Worm (Caenorhabditis elegans): Measurements from ENCODE around the gene T01B7.5.

T01B7.5 gene

DNA sequence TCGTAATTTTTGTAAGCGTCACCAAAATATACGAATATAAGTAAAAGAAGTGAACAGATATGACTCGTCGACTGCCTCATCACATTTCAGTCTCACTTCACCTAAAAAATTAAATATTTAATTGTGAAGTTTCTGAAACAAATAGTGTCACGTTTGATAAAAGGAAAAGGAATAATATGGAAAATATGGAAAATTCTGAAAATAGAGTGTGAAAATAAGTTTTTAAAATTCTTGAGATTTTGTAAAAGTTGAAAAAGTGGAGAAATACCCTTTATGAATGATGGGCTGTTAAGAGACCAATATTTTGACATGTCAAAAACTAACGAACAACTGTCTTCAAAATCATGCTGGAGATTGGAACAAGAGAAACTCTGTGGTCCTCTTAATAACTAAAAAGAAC is 10.1 kb downstream of the T01B7.5 start, which contains the start of gene T01B7.9:
T01B7.9 (minus strand) TSS at position 101 of the 400 bp plus-strand sequence.
- TF ChIP-seq ZK546.5 (tag; optimal IDR thresholded peaks at IDR 0.05) (no peak), lin-11 (tag; optimal IDR thresholded peaks at IDR 0.05) (no peak), ztf-1 (GFP tag; conservative IDR thresholded peaks at IDR 0.05) (no peak), sma-9 (GFP tag; optimal IDR thresholded peaks at IDR 0.05) (no peak), sma-9 (tag; optimal IDR thresholded peaks at IDR 0.05) (no peak), aly-2 (tag; optimal IDR thresholded peaks at IDR 0.05) (no peak), F13H6.1 (tag; optimal IDR thresholded peaks at IDR 0.05) (no peak), elt-1 (tag; optimal IDR thresholded peaks at IDR 0.05) (no peak), lin-39 (tag; optimal IDR thresholded peaks at IDR 0.05) (no peak), ztf-4 (tag; optimal IDR thresholded peaks at IDR 0.05) (no peak), nhr-10 (tag; optimal IDR thresholded peaks at IDR 0.05) (no peak), nhr-129 (tag; optimal IDR thresholded peaks at IDR 0.05) (no peak), unc-55 (GFP tag; optimal IDR thresholded peaks at IDR 0.05) (no peak), sem-4 (tag; optimal IDR thresholded peaks at IDR 0.05) (no peak), sma-3 (GFP tag; optimal IDR thresholded peaks at IDR 0.05) (no peak), peb-1 (tag; optimal IDR thresholded peaks at IDR 0.05) (no peak), ceh-16 (tag; optimal IDR thresholded peaks at IDR 0.05) (no peak), lsy-2 (tag; optimal IDR thresholded peaks at IDR 0.05) (no peak), gmeb-1 (tag; optimal IDR thresholded peaks at IDR 0.05) (no peak), ama-1 (optimal IDR thresholded peaks at IDR 0.05) (no peak)

DNA sequence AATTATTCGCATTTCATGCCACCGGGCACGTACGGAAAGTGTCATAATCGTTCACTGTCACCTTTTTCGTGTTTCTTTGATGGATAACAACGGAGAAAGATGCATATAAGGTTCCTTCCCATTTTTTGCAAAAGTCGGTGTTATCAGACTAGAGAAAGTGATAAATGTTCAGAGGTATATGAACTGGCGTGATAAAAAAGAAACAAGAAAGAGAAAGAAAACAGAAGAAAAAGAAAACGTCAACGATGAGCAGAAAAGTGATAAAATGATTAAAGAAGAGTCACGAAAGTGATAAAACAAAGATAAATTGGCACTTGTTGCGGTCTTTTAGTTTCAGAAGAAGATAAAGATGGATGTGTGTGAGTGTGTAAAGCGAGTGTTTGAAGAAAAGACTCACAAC is 13.7 kb downstream of the T01B7.5 start:
- TF ChIP-seq blmp-1 (tag; optimal IDR thresholded peaks at IDR 0.05; ENCODE audit: insufficient read depth) (peak; percentile 88), dmd-4 (tag; optimal IDR thresholded peaks at IDR 0.05) (no peak), fos-1 (tag; optimal IDR thresholded peaks at IDR 0.05) (peak; percentile 17), nhr-21 (tag; optimal IDR thresholded peaks at IDR 0.05) (peak; percentile 19), C34F6.9 (tag; optimal IDR thresholded peaks at IDR 0.05) (peak; percentile 7), sma-9 (GFP tag; optimal IDR thresholded peaks at IDR 0.05) (peak; percentile 28), sma-9 (tag; optimal IDR thresholded peaks at IDR 0.05) (no peak), ceh-82 (tag; optimal IDR thresholded peaks at IDR 0.05) (no peak), Y55F3AM.14 (GFP tag; optimal IDR thresholded peaks at IDR 0.05) (no peak)

DNA sequence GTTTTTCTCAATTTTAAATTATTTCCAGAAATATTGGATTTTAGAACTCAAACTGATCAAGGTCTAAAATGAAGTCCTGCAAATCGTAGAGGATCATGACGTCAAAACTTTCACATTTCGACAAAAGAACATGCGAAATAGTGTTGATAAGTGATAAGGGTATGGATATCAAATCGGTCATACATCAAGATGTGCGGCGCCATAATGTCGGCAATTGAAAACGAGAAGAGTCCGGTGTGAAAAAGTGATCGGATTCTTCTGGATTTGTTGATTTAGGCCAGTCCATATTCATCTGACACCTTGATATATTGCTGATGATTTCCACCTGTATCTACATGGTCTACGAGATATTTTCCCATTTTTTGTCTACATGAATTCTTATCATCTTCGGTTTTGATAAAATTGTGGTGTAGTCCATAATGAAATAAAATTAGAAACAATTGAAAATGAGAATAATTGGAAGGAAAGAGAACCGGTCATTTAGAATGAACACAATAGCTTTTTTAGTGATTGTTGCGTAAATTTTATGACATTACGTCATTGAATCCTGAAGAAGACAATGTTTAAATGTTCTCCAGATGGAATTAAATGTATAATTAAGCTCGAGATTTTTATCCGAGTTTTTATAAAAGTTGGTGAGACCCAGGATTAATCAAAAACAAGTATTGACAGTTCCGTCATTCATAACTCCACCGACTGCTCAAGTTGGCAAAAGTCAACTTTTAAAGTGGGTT is 14.5 kb downstream of the T01B7.5 start:
- TF ChIP-seq mab-5 (tag; optimal IDR thresholded peaks at IDR 0.05) (no peak), ceh-16 (tag; optimal IDR thresholded peaks at IDR 0.05) (no peak), nhr-21 (tag; optimal IDR thresholded peaks at IDR 0.05) (peak; percentile 65), mbf-1 (tag; optimal IDR thresholded peaks at IDR 0.05) (no peak), sem-4 (tag; optimal IDR thresholded peaks at IDR 0.05) (no peak), nhr-10 (tag; optimal IDR thresholded peaks at IDR 0.05) (no peak)

DNA sequence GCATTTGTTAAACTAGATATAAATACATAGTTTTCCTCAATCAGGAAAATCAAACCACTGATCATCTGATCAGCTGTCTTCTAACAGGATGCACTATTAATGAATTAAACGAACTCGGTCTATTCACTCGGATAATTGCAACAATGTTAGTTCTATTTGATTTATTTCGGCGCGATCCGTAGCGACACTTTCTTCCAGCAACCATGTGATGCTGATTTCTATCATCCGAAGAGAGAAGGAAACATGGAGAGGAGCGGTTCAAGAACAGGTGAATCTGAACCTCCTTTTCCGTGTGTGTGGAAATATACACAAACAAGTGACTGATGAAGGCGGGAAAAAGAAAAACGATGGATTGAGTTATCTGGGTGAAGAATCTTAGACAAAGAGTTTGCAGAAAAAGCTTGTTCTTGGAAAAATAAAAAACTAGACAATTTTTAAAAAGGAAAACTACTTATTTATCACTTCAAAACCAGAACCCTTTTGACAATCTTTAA is 15.2 kb downstream of the T01B7.5 start:
- peak; percentile 65 for TF ChIP-seq nhr-21 (tag; optimal IDR thresholded peaks at IDR 0.05)
- no peak for TF ChIP-seq zag-1 (tag; optimal IDR thresholded peaks at IDR 0.05)
- TF ChIP-seq ama-1 (optimal IDR thresholded peaks at IDR 0.05) = no peak
- no peak for TF ChIP-seq elt-1 (tag; optimal IDR thresholded peaks at IDR 0.05)

DNA sequence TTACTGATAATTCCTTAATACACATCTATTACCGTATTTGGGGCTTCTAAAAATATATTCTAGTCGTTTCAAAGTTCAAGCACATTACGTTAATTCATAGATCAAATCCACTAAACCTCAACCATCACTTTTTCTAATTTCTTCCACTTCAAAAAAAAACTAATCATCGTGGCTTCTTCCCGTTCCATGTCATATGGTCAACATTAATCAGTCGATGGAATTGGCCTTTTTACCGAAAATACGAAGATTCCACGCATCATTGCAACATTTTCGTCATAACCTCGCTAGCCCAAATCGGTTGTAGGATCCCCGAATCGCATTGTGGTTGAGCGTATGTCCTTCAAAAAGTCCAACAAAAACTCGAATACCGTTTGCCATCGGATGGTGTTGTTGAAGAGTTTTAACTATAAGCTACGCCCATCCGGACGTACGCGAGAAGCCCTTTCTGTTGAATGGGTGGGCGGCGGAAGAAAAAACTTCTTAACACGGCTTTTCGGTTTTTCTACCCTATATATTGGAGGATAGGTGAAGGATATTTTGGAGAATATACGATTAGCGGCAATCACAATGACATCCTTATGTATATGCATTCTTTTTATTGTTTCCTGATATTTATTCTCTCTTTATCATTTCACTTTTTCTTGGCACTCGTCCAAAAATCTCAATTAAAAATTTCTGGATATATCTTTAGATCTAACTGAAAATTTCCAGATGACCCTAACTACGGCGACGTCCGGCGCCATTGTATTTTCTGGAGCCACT is 15.9 kb downstream of the T01B7.5 start, which contains the start of gene rol-6:
rol-6 (plus strand) TSS at position 712 of the 762 bp plus-strand sequence.
- TF ChIP-seq sem-4 (tag; optimal IDR thresholded peaks at IDR 0.05) (no peak), nhr-21 (tag; optimal IDR thresholded peaks at IDR 0.05) (peak; percentile 10)

DNA sequence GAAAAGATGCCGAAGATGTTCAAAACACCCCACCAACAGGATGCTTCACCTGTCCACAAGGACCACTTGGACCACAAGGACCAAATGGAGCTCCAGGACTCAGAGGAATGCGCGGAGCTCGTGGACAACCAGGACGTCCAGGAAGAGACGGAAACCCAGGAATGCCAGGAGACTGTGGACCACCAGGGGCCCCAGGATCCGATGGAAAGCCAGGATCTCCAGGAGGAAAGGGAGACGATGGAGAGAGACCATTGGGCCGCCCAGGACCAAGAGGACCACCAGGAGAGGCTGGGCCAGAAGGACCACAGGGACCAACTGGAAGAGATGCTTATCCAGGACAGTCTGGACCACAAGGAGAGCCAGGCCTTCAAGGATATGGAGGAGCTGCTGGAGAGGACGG is 17.0 kb downstream of the T01B7.5 start:
- TF ChIP-seq sma-9 (GFP tag; optimal IDR thresholded peaks at IDR 0.05) = no peak
- no peak for TF ChIP-seq sma-9 (tag; optimal IDR thresholded peaks at IDR 0.05)
- TF ChIP-seq ztf-11 (tag; optimal IDR thresholded peaks at IDR 0.05) = no peak
- no peak for TF ChIP-seq skn-1 (tag; optimal IDR thresholded peaks at IDR 0.05)
- TF ChIP-seq ama-1 (optimal IDR thresholded peaks at IDR 0.05) = no peak
- no peak for TF ChIP-seq C34F6.9 (tag; optimal IDR thresholded peaks at IDR 0.05)
- TF ChIP-seq mbf-1 (tag; optimal IDR thresholded peaks at IDR 0.05) = no peak
- no peak for TF ChIP-seq elt-1 (tag; optimal IDR thresholded peaks at IDR 0.05)
- TF ChIP-seq nhr-237 (tag; optimal IDR thresholded peaks at IDR 0.05) = no peak
- TF ChIP-seq nhr-25 (tag; optimal IDR thresholded peaks at IDR 0.05) = no peak
- TF ChIP-seq ceh-16 (tag; optimal IDR thresholded peaks at IDR 0.05) = no peak
- TF ChIP-seq nhr-23 (tag; optimal IDR thresholded peaks at IDR 0.05) = no peak
- no peak for TF ChIP-seq R02D3.7 (tag; optimal IDR thresholded peaks at IDR 0.05)
- TF ChIP-seq ztf-1 (GFP tag; conservative IDR thresholded peaks at IDR 0.05) = no peak
- no peak for TF ChIP-seq lin-13 (GFP tag; optimal IDR thresholded peaks at IDR 0.05)
- TF ChIP-seq alr-1 (tag; optimal IDR thresholded peaks at IDR 0.05) = no peak
- no peak for TF ChIP-seq nhr-10 (tag; optimal IDR thresholded peaks at IDR 0.05)
- no peak for TF ChIP-seq nhr-77 (tag; optimal IDR thresholded peaks at IDR 0.05)
